Fruit fly (Drosophila melanogaster) whole organism, wandering third instar larva: ENCODE measurements around the gene CG15142.

Experiments
- CrebA ChIP-seq: fragments of 200-800 bp; sonication (Bioruptor generic); optimal IDR thresholded peaks from 2 replicates; lab custom pipeline; 2016; ENCODE audit warnings: missing biosample characterization, mild to moderate bottlenecking, missing genetic modification characterization, borderline replicate concordance
- Dfd ChIP-seq: fragments of >200 bp; optimal IDR thresholded peaks from 2 replicates; lab custom pipeline; 2017; ENCODE audit warnings: missing biosample characterization, missing genetic modification characterization
- Dif ChIP-seq: fragments of 200-275, 200-300 bp; sonication (Bioruptor generic); optimal IDR thresholded peaks from 2 replicates; lab custom pipeline; 2018; ENCODE audit warnings: missing biosample characterization, missing genetic modification characterization; ENCODE audit not compliant: partially characterized antibody
- HLH106 ChIP-seq: fragments of 200-800 bp; optimal IDR thresholded peaks from 3 replicates; lab custom pipeline; 2019; ENCODE audit warnings: missing biosample characterization, mild to moderate bottlenecking, missing genetic modification characterization, moderate library complexity
- dmrt93B ChIP-seq: fragments of 200-800 bp; sonication (Bioruptor generic); optimal IDR thresholded peaks from 2 replicates; lab custom pipeline; 2018; ENCODE audit warnings: missing biosample characterization, mild to moderate bottlenecking, missing genetic modification characterization
- fru ChIP-seq: fragments of 200-800 bp; sonication (Bioruptor generic); optimal IDR thresholded peaks from 3 replicates; lab custom pipeline; 2016; ENCODE audit warnings: missing biosample characterization, mild to moderate bottlenecking, missing genetic modification characterization
- jim ChIP-seq: fragments of 175-275, 200-325 bp; sonication (Bioruptor generic); optimal IDR thresholded peaks from 2 replicates; lab custom pipeline; 2016; ENCODE audit warnings: missing biosample characterization, mild to moderate bottlenecking, missing genetic modification characterization
- lola ChIP-seq: fragments of >200 bp; optimal IDR thresholded peaks from 2 replicates; lab custom pipeline; 2017; ENCODE audit warnings: missing biosample characterization, missing genetic modification characterization
- psq ChIP-seq: fragments of 200-800 bp; sonication (Bioruptor generic); optimal IDR thresholded peaks from 3 replicates; lab custom pipeline; 2017; ENCODE audit warnings: missing biosample characterization, mild to moderate bottlenecking, missing genetic modification characterization, moderate library complexity
- usp ChIP-seq: fragments of >200 bp; optimal IDR thresholded peaks from 2 replicates; lab custom pipeline; 2017; ENCODE audit warnings: missing biosample characterization, missing genetic modification characterization

DNA sequence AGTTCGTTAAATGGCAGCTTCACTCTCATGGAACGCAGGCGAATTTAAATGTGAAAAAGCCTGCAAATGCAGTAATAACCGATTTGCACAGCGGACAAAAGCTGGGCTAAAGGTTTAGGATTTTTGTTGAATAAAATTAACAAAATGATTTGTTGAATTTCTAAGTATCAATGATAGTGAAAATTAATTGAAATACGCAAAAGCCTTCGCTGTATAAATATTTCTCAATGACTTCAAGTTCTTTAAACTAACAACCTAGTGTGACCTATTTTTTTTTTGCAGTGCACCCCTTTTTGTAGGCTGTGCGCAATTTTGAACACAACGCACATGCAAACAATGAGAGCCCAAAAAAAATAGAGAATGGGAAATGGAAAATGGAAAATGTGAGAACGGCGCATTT is 31.7 kb downstream of the CG15142 start:
- TF ChIP-seq usp (no peak), jim (no peak), Dfd (GFP tag; lab: Kevin White, UChicago) (no peak), lola (GFP tag; lab: Kevin White, UChicago) (no peak), fru (GFP tag; lab: Kevin White, UChicago) (peak; percentile 28), Dif (GFP tag; lab: Kevin White, UChicago) (no peak), CrebA (no peak), HLH106 (tag; lab: Kevin White, UChicago) (no peak), psq (GFP tag; lab: Kevin White, UChicago) (no peak), dmrt93B (no peak)
